Fruit fly (Drosophila melanogaster) whole organism, prepupa: ENCODE results near the gene cerv.

Source experiments
- CG4318 ChIP-seq: fragments of 200-800 bp; sonication (Bioruptor generic); optimal IDR thresholded peaks from 3 replicates; lab custom pipeline; 2017; ENCODE audit warnings: missing biosample characterization, mild to moderate bottlenecking, missing genetic modification characterization
- CG6808 ChIP-seq: fragments of 200-800 bp; sonication (Bioruptor generic); optimal IDR thresholded peaks from 3 replicates; lab custom pipeline; 2017; ENCODE audit warnings: missing biosample characterization, missing genetic modification characterization, mild to moderate bottlenecking, moderate library complexity, missing genetic modification reagents
- Eip93F ChIP-seq: fragments of 200-800 bp; sonication (Bioruptor generic); optimal IDR thresholded peaks from 2 replicates; lab custom pipeline; 2016; ENCODE audit warnings: missing biosample characterization, mild to moderate bottlenecking, missing genetic modification characterization
- Gug ChIP-seq: fragments of 200-800 bp; sonication (Bioruptor generic); IDR thresholded peaks from 2 replicates; pipeline ENCODE4 v1.3.6; 2022; ENCODE audit warnings: missing biosample characterization, missing genetic modification characterization
- Hr38 ChIP-seq: sonication (Bioruptor generic); optimal IDR thresholded peaks from 2 replicates; lab custom pipeline; 2016; ENCODE audit warnings: missing biosample characterization, missing genetic modification characterization
- Hr39 ChIP-seq: fragments of 200-800 bp; sonication (Bioruptor generic); optimal IDR thresholded peaks from 2 replicates; lab custom pipeline; 2016; ENCODE audit warnings: missing biosample characterization, missing genetic modification characterization
- Lpt ChIP-seq: fragments of 200-800 bp; sonication (Bioruptor generic); optimal IDR thresholded peaks from 3 replicates; lab custom pipeline; 2016; ENCODE audit warnings: missing biosample characterization, missing genetic modification characterization
- acj6 ChIP-seq: fragments of 200-800 bp; sonication (Bioruptor generic); optimal IDR thresholded peaks from 3 replicates; lab custom pipeline; 2016; ENCODE audit warnings: missing biosample characterization, missing genetic modification characterization
- lz ChIP-seq: fragments of 200-800 bp; sonication (Bioruptor generic); optimal IDR thresholded peaks from 3 replicates; lab custom pipeline; 2016; ENCODE audit warnings: missing biosample characterization, missing genetic modification characterization
- net ChIP-seq: fragments of 200-800 bp; sonication (Bioruptor generic); optimal IDR thresholded peaks from 3 replicates; lab custom pipeline; 2016; ENCODE audit warnings: missing biosample characterization, missing genetic modification characterization
- pdm3 ChIP-seq: fragments of 200-800 bp; sonication (Bioruptor generic); optimal IDR thresholded peaks from 3 replicates; lab custom pipeline; 2016; ENCODE audit warnings: missing biosample characterization, missing genetic modification characterization
- spab ChIP-seq: fragments of 200-800 bp; sonication (Bioruptor generic); optimal IDR thresholded peaks from 2 replicates; lab custom pipeline; 2017; ENCODE audit warnings: missing biosample characterization, mild to moderate bottlenecking, missing genetic modification characterization, missing genetic modification reagents
- svp ChIP-seq: fragments of 200-800 bp; sonication (Bioruptor generic); peaks from one replicate; lab custom pipeline; 2016; ENCODE audit warnings: missing biosample characterization, missing genetic modification characterization
- vri ChIP-seq: fragments of 200-800 bp; sonication (Bioruptor generic); optimal IDR thresholded peaks from 3 replicates; lab custom pipeline; 2016; ENCODE audit warnings: missing biosample characterization, mild to moderate bottlenecking, missing genetic modification characterization

- TF ChIP-seq svp (GFP tag; lab: Kevin White, UChicago) (no peak), Eip93F (GFP tag; lab: Kevin White, UChicago) (no peak), vri (GFP tag; lab: Kevin White, UChicago) (no peak), net (GFP tag; lab: Kevin White, UChicago) (no peak), pdm3 (no peak), CG6808 (GFP tag; lab: Kevin White, UChicago) (no peak), lz (GFP tag; lab: Kevin White, UChicago) (no peak), CG4318 (GFP tag; lab: Kevin White, UChicago) (no peak), Lpt (GFP tag; lab: Kevin White, UChicago) (no peak), acj6 (GFP tag; lab: Kevin White, UChicago) (no peak), Hr39 (GFP tag; lab: Kevin White, UChicago) (no peak), Hr38 (GFP tag; lab: Kevin White, UChicago) (no peak), Gug (GFP tag; lab: Robert Waterston, UW) (no peak), spab (no peak)
Measured at dm6 chrX:15578043-15578442, at the start of gene cerv, which contains the start of gene CG7872.
